Fruit fly (Drosophila melanogaster): ENCODE results near the gene CG12375.

CG12375 gene

DNA sequence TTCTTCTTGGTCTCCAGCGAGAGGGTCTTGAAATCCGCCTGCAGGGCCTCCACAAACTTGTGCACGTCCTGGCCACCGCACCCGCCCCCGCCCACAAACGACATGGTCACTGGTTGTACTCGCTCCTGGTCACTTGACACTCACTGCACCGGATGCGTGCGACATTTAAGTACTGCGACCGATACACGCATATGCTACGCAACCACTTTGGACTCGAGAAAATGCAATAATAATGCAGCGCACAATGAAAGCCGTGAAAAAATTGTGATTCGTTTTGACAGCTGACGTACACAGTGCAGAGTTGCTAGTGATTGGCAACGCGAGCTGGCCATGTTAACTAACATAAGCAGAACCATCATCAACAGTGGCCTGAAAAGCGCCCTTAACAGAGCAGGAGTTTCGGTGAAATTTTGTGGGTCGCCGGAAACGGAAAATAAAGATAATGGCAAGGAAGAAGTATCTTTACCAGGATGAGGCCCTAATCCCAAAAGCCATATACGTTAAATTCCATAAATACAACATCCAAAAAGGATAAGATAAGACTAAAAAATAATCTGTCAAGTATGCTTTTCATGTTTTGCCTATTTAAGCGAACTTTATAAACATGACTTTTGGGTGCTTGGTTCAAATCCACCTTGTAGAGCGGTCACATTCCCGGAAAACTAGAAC is 2.8 kb downstream of the CG12375 start, which contains the start of the genes mon2 and CG8673:
Gene mon2 (minus strand): TSS at position 300 of the 669 bp plus-strand sequence.
Gene CG8673 (plus strand): TSS at position 619 of the 669 bp plus-strand sequence.
- TF ChIP-seq insv (optimal IDR thresholded peaks at IDR 0.05) = no peak
- TF ChIP-seq Myc (optimal IDR thresholded peaks at IDR 0.05) = no peak
- no peak for TF ChIP-seq psq (optimal IDR thresholded peaks at IDR 0.05)
- TF ChIP-seq h (optimal IDR thresholded peaks at IDR 0.05) = no peak
- TF ChIP-seq Sin3A (optimal IDR thresholded peaks at IDR 0.05) = no peak

DNA sequence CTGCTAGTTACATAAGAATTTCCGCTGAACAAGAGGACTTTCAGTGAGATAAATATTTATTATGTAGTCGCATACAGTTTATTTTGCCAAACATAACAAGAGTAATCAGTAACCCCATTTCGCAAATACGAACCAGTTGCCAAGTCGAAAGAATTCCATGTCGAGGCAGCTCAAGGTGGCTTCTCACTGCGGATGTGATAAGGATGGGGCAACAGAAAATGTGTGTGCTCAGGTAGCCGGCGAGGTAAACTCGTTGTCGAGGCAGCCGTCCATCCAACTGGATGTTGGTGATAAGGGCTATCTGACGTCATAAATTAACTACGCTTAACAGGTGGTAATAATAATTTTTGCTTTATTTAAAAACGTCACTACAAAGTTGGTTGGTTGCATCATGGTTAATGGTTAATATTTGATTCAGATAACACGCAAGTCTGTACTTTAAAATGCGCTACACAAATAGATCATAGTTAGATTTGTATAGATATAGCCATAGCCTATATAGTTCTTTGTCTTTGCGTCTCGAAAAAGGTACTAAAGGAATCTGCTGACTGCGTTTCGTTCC is 10.0 kb downstream of the CG12375 start:
- TF ChIP-seq Myc (optimal IDR thresholded peaks at IDR 0.05) (no peak), psq (optimal IDR thresholded peaks at IDR 0.05) (no peak), insv (optimal IDR thresholded peaks at IDR 0.05) (no peak), h (optimal IDR thresholded peaks at IDR 0.05) (no peak), Sin3A (optimal IDR thresholded peaks at IDR 0.05) (no peak), ttk (optimal IDR thresholded peaks at IDR 0.05) (no peak)

DNA sequence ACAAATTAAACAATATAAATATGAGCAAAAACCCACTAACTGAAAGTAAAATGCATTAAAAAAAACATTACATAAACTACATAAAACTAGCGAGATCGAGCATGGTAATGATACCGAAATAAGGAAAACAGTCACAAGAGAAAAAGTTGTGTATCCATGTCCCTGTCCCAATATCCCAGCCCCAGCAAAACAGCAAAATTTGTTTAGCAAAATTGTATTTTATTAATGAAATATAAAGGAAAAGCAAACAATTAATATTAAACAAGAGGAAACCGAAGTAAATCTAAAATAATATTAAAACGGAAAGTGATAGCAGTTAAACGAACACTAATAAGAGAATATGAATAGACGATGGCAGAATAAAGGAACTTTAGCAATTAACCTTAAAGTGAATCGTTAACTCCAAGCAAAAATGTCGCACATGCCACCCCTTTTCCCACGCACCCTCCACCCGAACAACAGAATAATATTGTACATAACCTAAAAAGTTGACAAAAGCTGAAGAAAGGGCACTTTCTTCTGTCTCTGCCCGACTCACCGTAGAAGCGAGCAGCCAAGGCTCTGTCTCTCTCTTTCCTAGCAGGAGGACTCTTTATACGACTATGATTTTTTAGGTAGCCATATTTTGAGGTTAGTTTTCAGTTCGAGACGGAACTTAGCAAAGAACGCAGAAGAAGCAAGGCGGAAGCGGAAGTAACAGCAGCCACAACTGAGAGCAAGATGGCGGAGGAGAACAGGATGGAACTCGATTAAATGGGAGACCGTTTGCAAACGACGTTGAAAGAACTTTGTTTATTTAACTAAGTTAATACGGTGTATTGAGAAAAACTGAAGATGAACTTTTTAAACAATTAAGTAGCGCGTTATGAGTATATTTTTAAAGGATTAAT is 15.9 kb downstream of the CG12375 start:
- TF ChIP-seq h (optimal IDR thresholded peaks at IDR 0.05) (no peak), insv (optimal IDR thresholded peaks at IDR 0.05) (no peak), Myc (optimal IDR thresholded peaks at IDR 0.05) (no peak), Sin3A (optimal IDR thresholded peaks at IDR 0.05) (no peak), psq (optimal IDR thresholded peaks at IDR 0.05) (no peak)

DNA sequence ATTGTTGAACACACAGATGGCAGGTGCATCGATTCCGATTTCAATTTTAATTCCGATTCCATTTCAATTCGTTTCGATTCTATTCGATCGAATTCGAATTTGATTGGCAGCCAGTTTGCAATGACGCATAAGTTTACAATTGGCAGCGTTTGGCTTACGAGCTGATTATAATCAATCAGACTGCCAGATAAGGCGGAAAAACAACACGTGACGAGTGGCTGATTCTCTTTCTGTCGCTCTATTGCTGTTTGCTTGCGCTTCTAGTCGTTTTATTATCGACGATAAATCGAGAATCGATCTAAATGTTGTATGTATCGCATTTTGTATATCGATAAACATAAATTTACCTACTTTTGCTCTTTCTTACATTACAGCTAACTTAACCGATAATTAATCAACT is 22.0 kb downstream of the CG12375 start:
- no peak for TF ChIP-seq psq (optimal IDR thresholded peaks at IDR 0.05)
- no peak for TF ChIP-seq Myc (optimal IDR thresholded peaks at IDR 0.05)
- TF ChIP-seq Sin3A (optimal IDR thresholded peaks at IDR 0.05) = no peak
- TF ChIP-seq insv (optimal IDR thresholded peaks at IDR 0.05) = no peak
- TF ChIP-seq h (optimal IDR thresholded peaks at IDR 0.05) = no peak
- no peak for TF ChIP-seq ttk (optimal IDR thresholded peaks at IDR 0.05)

DNA sequence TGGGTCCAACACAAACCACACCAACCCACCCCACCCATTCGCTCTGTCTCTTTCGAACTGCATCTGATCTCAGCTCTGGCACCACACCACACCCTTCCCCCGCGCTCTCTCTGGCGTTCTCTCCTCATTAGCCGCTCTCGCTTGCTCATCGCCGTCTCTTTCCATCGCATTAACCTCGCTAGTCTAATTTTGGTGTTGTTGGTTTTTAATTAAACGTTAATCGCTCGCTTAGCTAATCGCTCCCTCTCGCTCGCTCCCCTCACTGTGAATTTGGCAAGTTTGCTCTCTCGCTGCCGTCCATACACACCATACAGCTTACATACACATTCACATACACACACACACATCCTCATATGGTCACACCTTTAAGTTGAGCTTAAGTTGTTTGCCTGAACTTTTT is 22.6 kb downstream of the CG12375 start:
- TF ChIP-seq Sin3A (optimal IDR thresholded peaks at IDR 0.05) (no peak), psq (optimal IDR thresholded peaks at IDR 0.05) (no peak), insv (optimal IDR thresholded peaks at IDR 0.05) (no peak), ttk (optimal IDR thresholded peaks at IDR 0.05) (no peak), h (optimal IDR thresholded peaks at IDR 0.05) (no peak), Myc (optimal IDR thresholded peaks at IDR 0.05) (no peak)

DNA sequence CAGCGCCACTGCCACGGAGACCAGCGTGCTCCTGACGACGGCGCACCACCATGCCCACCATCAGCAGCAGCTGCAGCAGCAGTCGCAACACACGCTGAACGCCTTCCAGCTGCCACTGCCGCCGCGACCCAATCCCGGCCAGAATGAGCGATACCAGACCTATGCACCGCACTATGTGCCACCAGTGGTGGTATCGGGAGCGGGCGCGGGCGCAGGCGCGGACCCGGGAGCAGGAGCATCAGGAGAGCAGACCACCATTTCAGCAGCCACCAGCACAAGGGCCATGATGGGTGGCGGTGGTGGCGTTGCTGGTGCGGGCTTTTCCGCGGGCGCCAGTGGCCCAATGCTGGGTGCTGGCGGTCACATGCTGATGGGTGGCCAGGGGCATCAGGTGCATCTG is 23.6 kb downstream of the CG12375 start:
- TF ChIP-seq h (optimal IDR thresholded peaks at IDR 0.05) = no peak
- TF ChIP-seq Myc (optimal IDR thresholded peaks at IDR 0.05) = no peak
- TF ChIP-seq ttk (optimal IDR thresholded peaks at IDR 0.05) = no peak
- TF ChIP-seq Sin3A (optimal IDR thresholded peaks at IDR 0.05) = no peak
- TF ChIP-seq psq (optimal IDR thresholded peaks at IDR 0.05) = no peak
- no peak for TF ChIP-seq insv (optimal IDR thresholded peaks at IDR 0.05)

DNA sequence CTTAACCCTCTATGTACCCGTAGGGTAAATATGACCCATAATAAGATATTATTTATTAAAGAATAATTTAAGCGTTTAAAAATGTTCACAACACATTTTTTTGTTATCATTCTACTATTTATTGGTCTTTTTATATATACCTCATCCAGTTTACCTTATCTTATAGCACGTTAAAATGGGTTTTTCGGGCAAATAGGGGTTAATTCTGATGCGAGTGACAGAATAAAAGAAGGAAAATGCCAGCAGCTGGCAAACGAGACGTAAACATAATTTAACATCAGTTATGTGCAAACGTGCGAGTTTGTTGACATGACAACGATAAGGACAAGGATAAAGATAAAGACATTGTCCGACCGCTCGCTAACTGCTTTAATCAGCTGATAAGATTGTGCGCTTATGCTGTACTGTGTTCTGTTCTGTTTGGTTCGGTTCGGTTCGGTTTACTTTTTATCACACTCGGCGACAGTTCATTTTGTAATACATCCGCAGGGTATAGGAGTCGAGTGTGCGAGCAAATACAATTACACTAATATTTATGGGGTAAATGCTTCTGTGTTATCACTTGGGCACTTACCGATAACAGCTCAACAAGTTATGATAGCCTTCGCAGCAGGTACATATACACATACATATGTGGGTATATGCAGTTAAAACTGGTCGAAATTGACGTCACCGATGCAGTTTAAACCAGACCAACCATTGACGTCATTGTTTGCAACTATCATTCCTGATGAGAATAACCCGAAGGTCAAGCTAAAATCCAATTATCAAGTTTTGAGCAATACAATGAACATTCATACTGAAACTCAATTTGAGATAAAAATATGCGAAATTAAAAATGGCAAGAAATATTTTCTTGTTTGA is 26.0 kb downstream of the CG12375 start:
- TF ChIP-seq psq (optimal IDR thresholded peaks at IDR 0.05) (no peak), Sin3A (optimal IDR thresholded peaks at IDR 0.05) (no peak), insv (optimal IDR thresholded peaks at IDR 0.05) (no peak), h (optimal IDR thresholded peaks at IDR 0.05) (no peak)

DNA sequence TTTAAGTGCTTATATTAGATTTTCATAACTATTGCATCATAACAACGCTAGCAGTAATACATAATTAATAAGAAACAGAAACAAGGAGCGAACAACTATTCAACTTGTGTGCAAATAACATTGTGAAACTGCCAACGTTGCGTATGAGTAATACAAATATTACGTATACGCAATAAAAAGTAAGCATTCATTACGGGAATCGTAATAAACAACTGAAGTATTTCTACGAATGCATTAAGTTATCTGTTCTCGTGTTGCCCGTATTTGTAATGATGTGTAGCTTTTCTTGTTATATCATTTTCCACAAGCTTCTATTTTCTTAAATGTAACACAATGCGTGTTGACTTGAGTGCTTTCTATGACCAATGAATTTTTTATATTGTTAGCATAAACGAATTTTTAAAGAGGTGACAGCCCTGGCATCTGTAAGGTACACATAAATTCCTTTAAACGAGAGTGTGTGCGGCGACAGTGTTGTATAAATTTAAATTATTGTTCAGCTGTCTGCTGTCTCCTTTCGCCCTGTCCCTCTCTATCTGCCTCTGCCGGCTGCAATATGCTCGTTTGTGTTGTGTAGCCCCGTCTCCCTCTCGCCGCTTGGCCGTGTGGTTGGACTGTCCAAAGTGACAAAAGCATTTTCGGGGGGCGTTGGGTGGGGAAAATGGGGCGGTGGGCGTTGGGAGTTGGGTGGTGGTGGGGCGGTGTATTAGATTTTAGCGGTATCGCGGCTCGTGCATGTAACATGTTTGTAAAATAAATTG is 26.9 kb downstream of the CG12375 start:
- TF ChIP-seq insv (optimal IDR thresholded peaks at IDR 0.05) = no peak
- TF ChIP-seq Sin3A (optimal IDR thresholded peaks at IDR 0.05) = no peak
- no peak for TF ChIP-seq h (optimal IDR thresholded peaks at IDR 0.05)
- no peak for TF ChIP-seq Myc (optimal IDR thresholded peaks at IDR 0.05)
- TF ChIP-seq ttk (optimal IDR thresholded peaks at IDR 0.05) = no peak
- no peak for TF ChIP-seq psq (optimal IDR thresholded peaks at IDR 0.05)

DNA sequence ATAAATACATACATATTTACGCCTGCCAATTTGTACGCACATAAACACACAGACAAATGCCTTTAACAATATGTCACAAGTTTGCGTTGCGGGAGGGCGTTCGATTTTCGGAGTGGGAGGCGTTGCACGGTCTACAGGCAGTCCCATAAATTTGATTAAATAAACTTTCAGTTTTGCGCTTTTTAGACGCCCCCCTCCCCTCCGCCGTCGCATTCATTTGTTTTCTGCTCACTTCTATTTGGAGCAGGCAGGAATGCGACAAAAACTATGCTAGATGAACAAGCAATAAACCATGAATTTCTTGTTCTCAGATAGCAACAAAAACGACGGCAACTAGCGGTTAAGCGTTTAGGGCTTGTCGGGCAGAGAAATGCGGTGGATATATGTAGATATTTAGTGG is 27.6 kb downstream of the CG12375 start:
- no peak for TF ChIP-seq psq (optimal IDR thresholded peaks at IDR 0.05)
- no peak for TF ChIP-seq Myc (optimal IDR thresholded peaks at IDR 0.05)
- no peak for TF ChIP-seq h (optimal IDR thresholded peaks at IDR 0.05)
- TF ChIP-seq ttk (optimal IDR thresholded peaks at IDR 0.05) = no peak

DNA sequence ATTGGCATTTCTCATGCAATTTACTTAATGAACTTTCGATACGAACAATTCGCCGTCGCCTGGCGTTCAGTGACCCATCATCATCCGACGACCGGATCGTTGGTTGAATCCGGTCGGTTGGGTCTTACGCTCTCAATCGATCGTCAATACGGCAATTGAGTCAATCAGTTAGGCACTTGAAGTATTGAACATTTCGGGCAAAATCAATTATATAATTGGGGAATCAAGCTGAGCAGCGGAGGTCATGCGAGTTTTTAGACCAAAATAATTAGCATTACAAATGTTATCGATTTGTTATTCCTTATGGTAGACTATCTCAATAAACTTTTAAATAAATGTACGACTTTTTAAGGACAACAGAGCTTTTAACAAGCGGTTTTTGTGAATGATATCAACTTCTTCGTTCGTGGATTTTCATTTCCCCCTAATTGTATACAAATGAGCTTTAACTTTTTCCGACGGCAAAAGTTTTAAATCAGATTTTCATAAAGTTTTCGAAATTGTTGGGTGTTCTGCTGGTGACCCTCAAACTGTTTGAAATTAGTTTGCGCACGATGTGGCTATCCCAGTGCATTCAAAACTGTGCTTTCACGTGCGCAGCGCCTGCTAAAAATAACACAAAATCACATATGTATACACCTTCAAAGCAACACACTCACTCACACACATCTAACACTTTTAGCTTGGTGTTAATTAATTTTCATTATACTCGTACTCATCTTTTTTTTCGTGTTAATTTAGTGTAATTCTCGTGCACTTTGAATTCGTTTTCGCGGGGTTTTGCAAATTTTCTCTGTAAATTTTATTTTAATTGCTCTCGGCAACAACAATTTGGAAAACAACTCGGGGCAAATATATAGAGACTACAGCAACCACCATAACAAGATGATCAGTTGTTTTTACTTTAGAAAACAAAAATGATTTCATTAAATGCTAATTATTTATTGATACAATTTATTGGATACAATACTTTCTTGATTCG is 28.4 kb downstream of the CG12375 start:
- no peak for TF ChIP-seq h (optimal IDR thresholded peaks at IDR 0.05)
- no peak for TF ChIP-seq psq (optimal IDR thresholded peaks at IDR 0.05)
- TF ChIP-seq ttk (optimal IDR thresholded peaks at IDR 0.05) = no peak
- no peak for TF ChIP-seq insv (optimal IDR thresholded peaks at IDR 0.05)
- no peak for TF ChIP-seq Sin3A (optimal IDR thresholded peaks at IDR 0.05)
- TF ChIP-seq Myc (optimal IDR thresholded peaks at IDR 0.05) = no peak
